Fruit fly (Drosophila melanogaster): ENCODE data around the gene CG42570.

The CG42570 gene

DNA sequence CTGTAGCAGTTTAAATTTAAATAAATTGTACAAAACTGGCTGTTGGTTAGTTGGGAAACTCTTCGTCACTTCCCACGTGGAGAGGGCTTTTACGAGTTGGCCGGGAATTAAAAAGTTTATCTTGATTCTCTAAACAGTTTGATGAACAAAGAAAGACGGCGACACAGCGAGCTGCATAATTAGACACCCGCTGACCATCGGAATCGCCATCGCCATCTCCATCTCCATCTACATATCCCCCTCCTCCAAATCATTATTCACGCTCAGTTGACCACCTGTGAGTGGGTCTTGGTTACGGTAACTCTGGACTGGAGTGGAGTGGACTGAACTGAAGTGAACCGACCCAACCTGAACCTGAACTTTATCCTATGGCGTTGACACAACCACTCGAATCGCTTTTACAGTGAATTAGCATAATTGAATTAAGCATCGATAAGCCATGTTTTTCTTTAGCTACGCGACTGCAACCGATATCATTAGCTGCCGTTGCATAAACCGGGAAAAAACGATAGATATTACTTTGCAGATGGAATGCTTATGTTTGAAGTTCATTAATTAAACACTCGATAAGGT is 23.2 kb downstream of the CG42570 start (continued):
- TF ChIP-seq pb (GFP tag; optimal IDR thresholded peaks at IDR 0.05) (no peak), HmgD (GFP tag; optimal IDR thresholded peaks at IDR 0.05) (no peak), org-1 (GFP tag; optimal IDR thresholded peaks at IDR 0.05) (no peak), H15 (GFP tag; IDR thresholded peaks at IDR 0.05) (no peak), vnd (GFP tag; IDR thresholded peaks at IDR 0.05; ENCODE audit: partially characterized antibody) (no peak)

DNA sequence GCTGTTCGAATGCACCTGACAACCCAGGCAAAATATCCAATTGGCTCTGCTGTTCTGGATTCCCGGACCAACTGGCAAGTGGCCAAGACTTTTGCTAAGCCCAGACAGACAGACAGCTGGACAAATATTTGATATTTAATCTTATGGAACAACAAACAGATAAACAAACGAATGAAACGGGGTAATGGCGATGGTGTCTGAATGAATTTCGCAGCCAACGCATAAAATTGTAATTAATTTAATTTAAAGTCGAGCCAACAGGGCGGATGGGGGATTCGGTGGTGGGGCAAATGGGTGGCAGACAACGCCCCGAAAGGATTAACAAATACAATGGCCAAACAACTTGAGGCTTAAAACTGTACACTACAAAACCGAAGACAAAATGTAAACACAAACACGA is 24.2 kb downstream of the CG42570 start:
- TF ChIP-seq CG11085 (GFP tag; IDR thresholded peaks at IDR 0.05), result 0 out of 2 replicates have a peak, but pooled peaks have one; percentile 17
- peak; percentile 13 for TF ChIP-seq CG1233 (GFP tag; optimal IDR thresholded peaks at IDR 0.05)
- peak; percentile 26 for TF ChIP-seq CG15514 (GFP tag; optimal IDR thresholded peaks at IDR 0.05)
- TF ChIP-seq Dll (GFP tag; IDR thresholded peaks at IDR 0.05; ENCODE audit: partially characterized antibody), result no peak
- no peak for TF ChIP-seq wor (GFP tag; IDR thresholded peaks at IDR 0.05)
- peak; percentile 7 for TF ChIP-seq Fer3 (tag; optimal IDR thresholded peaks at IDR 0.05)
- TF ChIP-seq CG9932 (GFP tag; IDR thresholded peaks at IDR 0.05), result no peak
- peak; percentile 10 for TF ChIP-seq caup (GFP tag; optimal IDR thresholded peaks at IDR 0.05; ENCODE audit: severe bottlenecking)
- peak; percentile 9 for TF ChIP-seq CG13296 (GFP tag; optimal IDR thresholded peaks at IDR 0.05)
- TF ChIP-seq cad (GFP tag; optimal IDR thresholded peaks at IDR 0.05), result no peak
- TF ChIP-seq hb (GFP tag; IDR thresholded peaks at IDR 0.05; ENCODE audit: partially characterized antibody), result no peak
- peak; percentile 31 for TF ChIP-seq CG18599 (GFP tag; optimal IDR thresholded peaks at IDR 0.05)
- TF ChIP-seq CG15011 (GFP tag; optimal IDR thresholded peaks at IDR 0.05), result peak; percentile 32
- peak; percentile 44 for TF ChIP-seq sens (GFP tag)
- peak; percentile 3 for TF ChIP-seq Meics (GFP tag; optimal IDR thresholded peaks at IDR 0.05)
- TF ChIP-seq CG8290 (GFP tag; optimal IDR thresholded peaks at IDR 0.05), result no peak
- peak in 1 of 2 experiments; percentile 20 for TF ChIP-seq CG8290 (tag; optimal IDR thresholded peaks at IDR 0.05)
- peak; percentile 25 for TF ChIP-seq CG10209 (GFP tag; optimal IDR thresholded peaks at IDR 0.05)
- peak; percentile 25 for TF ChIP-seq CG6813 (GFP tag; optimal IDR thresholded peaks at IDR 0.05)
- TF ChIP-seq Hmr (GFP tag; optimal IDR thresholded peaks at IDR 0.05), result peak; percentile 45
- TF ChIP-seq croc (GFP tag; conservative IDR thresholded peaks at IDR 0.05), result no peak
- peak; percentile 44 for TF ChIP-seq CG3281 (GFP tag; optimal IDR thresholded peaks at IDR 0.05)
- no peak for TF ChIP-seq B-H1 (GFP tag; IDR thresholded peaks at IDR 0.05)
- TF ChIP-seq C15 (GFP tag; IDR thresholded peaks at IDR 0.05), result no peak
- TF ChIP-seq Med (GFP tag), result peak; percentile 27
- TF ChIP-seq CG6765 (GFP tag; optimal IDR thresholded peaks at IDR 0.05), result peak; percentile 53
- TF ChIP-seq CG2202 (tag; optimal IDR thresholded peaks at IDR 0.05), result no peak
- no peak for TF ChIP-seq kay (GFP tag; optimal IDR thresholded peaks at IDR 0.05)
- TF ChIP-seq CG17568 (GFP tag; optimal IDR thresholded peaks at IDR 0.05), result peak; percentile 13
- peak; percentile 55 for TF ChIP-seq BtbVII (GFP tag; optimal IDR thresholded peaks at IDR 0.05)
- peak; percentile 2 for TF ChIP-seq wek (GFP tag; optimal IDR thresholded peaks at IDR 0.05)
- peak; percentile 3 for TF ChIP-seq unpg (GFP tag; optimal IDR thresholded peaks at IDR 0.05)
- TF ChIP-seq NK7.1 (GFP tag; optimal IDR thresholded peaks at IDR 0.05), result no peak
- TF ChIP-seq Jarid2 (GFP tag; optimal IDR thresholded peaks at IDR 0.05), result no peak
- no peak for TF ChIP-seq Scr (GFP tag; IDR thresholded peaks at IDR 0.05; ENCODE audit: partially characterized antibody)
- TF ChIP-seq Sox100B (GFP tag; optimal IDR thresholded peaks at IDR 0.05), result peak; percentile 7
- no peak for TF ChIP-seq Hr51 (GFP tag; optimal IDR thresholded peaks at IDR 0.05)
- no peak for TF ChIP-seq NFAT (GFP tag; IDR thresholded peaks at IDR 0.05)
- no peak for TF ChIP-seq CG17359 (tag; optimal IDR thresholded peaks at IDR 0.05)
- TF ChIP-seq eyg (GFP tag; optimal IDR thresholded peaks at IDR 0.05), result no peak
- peak; percentile 20 for TF ChIP-seq CG12071 (GFP tag; optimal IDR thresholded peaks at IDR 0.05)
- peak; percentile 15 for TF ChIP-seq bcd (GFP tag; optimal IDR thresholded peaks at IDR 0.05)
- TF ChIP-seq nom (GFP tag; optimal IDR thresholded peaks at IDR 0.05), result no peak
